Fruit fly (Drosophila melanogaster): ENCODE results near the gene CG1738.

DNA sequence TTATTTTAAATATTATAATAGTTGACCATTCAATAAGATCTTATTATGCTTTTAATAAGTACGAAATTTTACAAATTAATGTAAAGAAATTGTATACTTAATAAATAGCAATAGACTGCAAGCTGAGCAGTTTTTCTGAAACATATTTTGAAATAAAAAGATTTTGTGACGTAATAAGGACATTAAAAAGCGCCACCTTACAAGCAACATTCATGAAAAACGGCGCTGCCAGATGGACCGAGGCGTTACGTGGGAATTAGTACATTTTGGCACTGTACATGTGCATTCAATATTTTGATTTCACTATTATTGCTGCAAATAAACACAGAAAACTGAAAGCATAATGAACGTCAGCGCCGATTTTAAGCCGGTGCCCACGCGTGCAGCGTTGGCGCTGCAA, at the start of gene CG1738:
- TF ChIP-seq Hr78 (GFP tag; optimal IDR thresholded peaks at IDR 0.05) (no peak), Hnf4 (GFP tag; optimal IDR thresholded peaks at IDR 0.05) (no peak)
